Worm (Caenorhabditis elegans): ENCODE data around the gene lec-3.

lec-3 gene

DNA sequence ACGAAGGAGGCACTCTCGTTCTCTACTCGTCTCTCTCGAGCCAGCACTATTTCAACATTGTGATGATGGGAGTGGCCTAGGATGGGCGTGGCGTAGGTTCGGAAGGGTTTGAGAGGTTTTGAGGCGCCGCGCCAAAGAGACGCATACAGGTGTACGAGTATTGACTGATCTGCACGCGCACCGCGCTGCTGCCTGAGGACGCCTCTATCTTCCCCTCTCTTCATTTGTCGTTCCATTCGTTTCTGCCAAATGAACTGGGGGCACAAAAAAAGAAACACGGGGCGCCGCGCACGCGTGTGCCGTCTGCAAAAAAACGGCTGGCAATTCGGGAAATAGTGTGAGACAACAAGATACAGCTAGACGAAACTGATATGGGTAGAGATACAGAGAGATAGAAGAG is 25.1 kb downstream of the lec-3 start, which contains the start of gene lec-2:
TSS of gene lec-2 (minus strand) at position 171 of the 400 bp plus-strand sequence.
- TF ChIP-seq ama-1 (optimal IDR thresholded peaks at IDR 0.05), result no peak
- TF ChIP-seq tra-1 (GFP tag; IDR thresholded peaks at IDR 0.05), result 0 out of 2 replicates have a peak, but pooled peaks have one; percentile 43
- no peak for TF ChIP-seq nhr-6 (tag; optimal IDR thresholded peaks at IDR 0.05)
- no peak for TF ChIP-seq skn-1 (tag; optimal IDR thresholded peaks at IDR 0.05)
- TF ChIP-seq dmd-6 (GFP tag; IDR thresholded peaks at IDR 0.05), result peak; percentile 56
- TF ChIP-seq ceh-20 (GFP tag; IDR thresholded peaks at IDR 0.05), result 0 out of 2 replicates have a peak, but pooled peaks have one; percentile 34
- peak; percentile 91 for TF ChIP-seq mxl-3 (GFP tag; optimal IDR thresholded peaks at IDR 0.05)
- no peak for TF ChIP-seq ztf-7 (tag; optimal IDR thresholded peaks at IDR 0.05)
- TF ChIP-seq dmd-9 (GFP tag; IDR thresholded peaks at IDR 0.05), result no peak
- TF ChIP-seq fos-1 (tag; optimal IDR thresholded peaks at IDR 0.05), result no peak
- TF ChIP-seq F44E2.7 (GFP tag; IDR thresholded peaks at IDR 0.05), result no peak
- no peak for TF ChIP-seq tag-97 (GFP tag; IDR thresholded peaks at IDR 0.05)
- TF ChIP-seq dmd-8 (GFP tag; IDR thresholded peaks at IDR 0.05), result 0 out of 2 replicates have a peak, but pooled peaks have one; percentile 21
- peak; percentile 42 for TF ChIP-seq nhr-28 (tag; optimal IDR thresholded peaks at IDR 0.05)
- TF ChIP-seq arid-1 (GFP tag; conservative IDR thresholded peaks at IDR 0.05), result no peak
- TF ChIP-seq duxl-1 (tag; optimal IDR thresholded peaks at IDR 0.05; ENCODE audit: poor library complexity), result no peak
- peak; percentile 84 for TF ChIP-seq aha-1 (tag)
- TF ChIP-seq spr-3 (GFP tag; optimal IDR thresholded peaks at IDR 0.05), result peak; percentile 7
- peak; percentile 29 to 80 for TF ChIP-seq mdl-1 (tag; optimal IDR thresholded peaks at IDR 0.05)
- TF ChIP-seq nhr-111 (GFP tag; optimal IDR thresholded peaks at IDR 0.05), result no peak
- TF ChIP-seq ces-1 (GFP tag; optimal IDR thresholded peaks at IDR 0.05), result no peak
- no peak for TF ChIP-seq Y5F2A.4 (GFP tag; optimal IDR thresholded peaks at IDR 0.05)
- 0 out of 2 replicates have a peak, but pooled peaks have one; percentile 14 for TF ChIP-seq D1046.2 (GFP tag; IDR thresholded peaks at IDR 0.05)
- TF ChIP-seq hlh-11 (tag; optimal IDR thresholded peaks at IDR 0.05), result peak; percentile 55
- no peak for TF ChIP-seq ctbp-1 (GFP tag; IDR thresholded peaks at IDR 0.05)
- no peak for TF ChIP-seq zip-2 (tag; optimal IDR thresholded peaks at IDR 0.05)
- no peak for TF ChIP-seq ceh-28 (tag; optimal IDR thresholded peaks at IDR 0.05)
- peak; percentile 65 for TF ChIP-seq nhr-11 (tag; optimal IDR thresholded peaks at IDR 0.05)
- TF ChIP-seq hmg-1.1 (GFP tag; IDR thresholded peaks at IDR 0.05), result peak; percentile 77
- peak; percentile 15 for TF ChIP-seq egl-27 (tag; optimal IDR thresholded peaks at IDR 0.05)
- TF ChIP-seq nhr-76 (tag; optimal IDR thresholded peaks at IDR 0.05), result no peak
- no peak for TF ChIP-seq pha-4 (GFP tag; IDR thresholded peaks at IDR 0.05)
- no peak for TF ChIP-seq pha-4 (tag; optimal IDR thresholded peaks at IDR 0.05)
- TF ChIP-seq dpl-1 (GFP tag; optimal IDR thresholded peaks at IDR 0.05), result no peak
- peak; percentile 10 for TF ChIP-seq dve-1 (tag; optimal IDR thresholded peaks at IDR 0.05; ENCODE audit: insufficient read depth)
- TF ChIP-seq ceh-82 (tag; optimal IDR thresholded peaks at IDR 0.05), result no peak
- TF ChIP-seq mdt-29 (GFP tag; IDR thresholded peaks at IDR 0.05), result no peak
- peak; percentile 65 for TF ChIP-seq gei-8 (GFP tag; optimal IDR thresholded peaks at IDR 0.05)
- TF ChIP-seq attf-4 (tag; optimal IDR thresholded peaks at IDR 0.05), result no peak
- 0 out of 2 replicates have a peak, but pooled peaks have one; percentile 22 for TF ChIP-seq php-3 (GFP tag; IDR thresholded peaks at IDR 0.05)
- no peak for TF ChIP-seq daf-16 (GFP tag; optimal IDR thresholded peaks at IDR 0.05)
- TF ChIP-seq daf-16 (tag; optimal IDR thresholded peaks at IDR 0.05), result no peak
- no peak for TF ChIP-seq nhr-25 (tag; optimal IDR thresholded peaks at IDR 0.05; ENCODE audit: borderline replicate concordance, insufficient read depth)
- TF ChIP-seq Y48G9A.11 (GFP tag; IDR thresholded peaks at IDR 0.05), result no peak
- no peak for TF ChIP-seq F49E8.2 (tag; optimal IDR thresholded peaks at IDR 0.05; ENCODE audit: borderline replicate concordance)
- no peak for TF ChIP-seq zip-11 (GFP tag; IDR thresholded peaks at IDR 0.05)
- peak; percentile 41 for TF ChIP-seq nhr-48 (tag; optimal IDR thresholded peaks at IDR 0.05)
- TF ChIP-seq hlh-30 (tag; optimal IDR thresholded peaks at IDR 0.05; ENCODE audit: insufficient read depth), result peak; percentile 55
- TF ChIP-seq set-16 (GFP tag; IDR thresholded peaks at IDR 0.05), result peak; percentile 63
- TF ChIP-seq mep-1 (tag; optimal IDR thresholded peaks at IDR 0.05), result peak; percentile 11
- TF ChIP-seq ZK337.2 (GFP tag; IDR thresholded peaks at IDR 0.05), result no peak
- peak; percentile 51 for TF ChIP-seq rbr-2 (tag; optimal IDR thresholded peaks at IDR 0.05)
